Fruit fly (Drosophila melanogaster) whole organism, embryonic: ENCODE results near the gene Vta1.

ENCODE experiments used
- Antp ChIP-seq: fragments of 200-800 bp; sonication (Bioruptor generic); optimal IDR thresholded peaks from 3 replicates; lab custom pipeline; 2016; ENCODE audit warnings: missing biosample characterization, missing genetic modification characterization
- Asciz ChIP-seq: fragments of 200-800 bp; sonication (Bioruptor generic); optimal IDR thresholded peaks from 2 replicates; lab custom pipeline; 2017; ENCODE audit warnings: missing biosample characterization, mild to moderate bottlenecking, missing genetic modification characterization, missing genetic modification reagents
- Atf6 ChIP-seq: fragments of 200-800 bp; sonication (Bioruptor generic); IDR thresholded peaks from 2 replicates; pipeline ENCODE4 v1.3.6; 2022; ENCODE audit warnings: missing biosample characterization, missing genetic modification characterization
- CG10209 ChIP-seq: fragments of 200-800 bp; sonication (Bioruptor generic); optimal IDR thresholded peaks from 3 replicates; lab custom pipeline; 2017; ENCODE audit warnings: missing biosample characterization, mild to moderate bottlenecking, missing genetic modification characterization, missing genetic modification reagents
- CG11093 ChIP-seq: fragments of 200-800 bp; sonication (Bioruptor generic); IDR thresholded peaks from 3 replicates; pipeline ENCODE4 v1.3.6; 2022; ENCODE audit warnings: missing biosample characterization, missing genetic modification characterization
- CG14667 ChIP-seq: fragments of 200-800 bp; sonication (Bioruptor generic); IDR thresholded peaks from 2 replicates; pipeline ENCODE4 v1.3.6; 2022; ENCODE audit warnings: missing biosample characterization, missing genetic modification characterization
- CG17802 ChIP-seq: fragments of 200-800 bp; sonication (Bioruptor generic); optimal IDR thresholded peaks from 2 replicates; lab custom pipeline; 2018; ENCODE audit warnings: missing biosample characterization, mild to moderate bottlenecking, missing genetic modification characterization, moderate library complexity
- CG18011 ChIP-seq: fragments of 200-800 bp; sonication (Bioruptor generic); optimal IDR thresholded peaks from 2 replicates; lab custom pipeline; 2017; ENCODE audit warnings: missing biosample characterization, missing genetic modification characterization, mild to moderate bottlenecking, moderate library complexity, missing genotype
- CG18476 ChIP-seq: fragments of 200-800 bp; sonication (Bioruptor generic); optimal IDR thresholded peaks from 2 replicates; lab custom pipeline; 2016; ENCODE audit warnings: missing biosample characterization, mild to moderate bottlenecking, missing genetic modification characterization
- CG4328 ChIP-seq: fragments of 200-800 bp; sonication (Bioruptor generic); optimal IDR thresholded peaks from 3 replicates; lab custom pipeline; 2017; ENCODE audit warnings: missing biosample characterization, missing genetic modification reagents, missing genetic modification characterization
- CG43689 ChIP-seq: fragments of 200-800 bp; sonication (Bioruptor generic); IDR thresholded peaks from 2 replicates; pipeline ENCODE4 v1.3.6; 2022; ENCODE audit warnings: missing biosample characterization, missing genetic modification characterization
- CG4707 ChIP-seq: fragments of 200-800 bp; sonication (Bioruptor generic); optimal IDR thresholded peaks from 2 replicates; lab custom pipeline; 2018; ENCODE audit warnings: missing biosample characterization, mild to moderate bottlenecking, missing genetic modification characterization, moderate library complexity
- CG7556 ChIP-seq: fragments of 200-800 bp; sonication (Bioruptor generic); optimal IDR thresholded peaks from 2 replicates; lab custom pipeline; 2017; ENCODE audit warnings: missing biosample characterization, mild to moderate bottlenecking, missing genetic modification characterization
- CG8089 ChIP-seq: fragments of 200-800 bp; sonication (Bioruptor generic); optimal IDR thresholded peaks from 3 replicates; lab custom pipeline; 2016; ENCODE audit warnings: missing biosample characterization, missing genetic modification characterization
- CG8388 ChIP-seq: fragments of 200-800 bp; sonication (Bioruptor generic); optimal IDR thresholded peaks from 2 replicates; lab custom pipeline; 2019; ENCODE audit warnings: missing biosample characterization, mild to moderate bottlenecking, missing genetic modification characterization, moderate library complexity
- CG8944 ChIP-seq: fragments of 200-800 bp; sonication (Bioruptor generic); optimal IDR thresholded peaks from 3 replicates; lab custom pipeline; 2016; ENCODE audit warnings: missing biosample characterization, missing genetic modification characterization
- CG9215 ChIP-seq: fragments of 200-800 bp; sonication (Bioruptor generic); IDR thresholded peaks from 2 replicates; pipeline ENCODE4 v1.3.6; 2022; ENCODE audit warnings: missing biosample characterization, missing genetic modification characterization
- CrebB ChIP-seq: fragments of 200-800 bp; sonication (Bioruptor generic); optimal IDR thresholded peaks from 3 replicates; lab custom pipeline; 2018; ENCODE audit warnings: missing biosample characterization, mild to moderate bottlenecking, missing genetic modification characterization
- D19B ChIP-seq: fragments of 200-800 bp; sonication (Bioruptor generic); optimal IDR thresholded peaks from 2 replicates; lab custom pipeline; 2017; ENCODE audit warnings: missing biosample characterization, mild to moderate bottlenecking, missing genetic modification characterization
- Dip2 ChIP-seq: fragments of 200-800 bp; sonication (Bioruptor generic); IDR thresholded peaks from 2 replicates; pipeline ENCODE4 v1.3.6; 2022; ENCODE audit warnings: missing biosample characterization, missing genetic modification characterization
- HHEX ChIP-seq: fragments of 200-800 bp; sonication (Bioruptor generic); optimal IDR thresholded peaks from 3 replicates; lab custom pipeline; 2017; ENCODE audit warnings: missing biosample characterization, mild to moderate bottlenecking, missing genetic modification characterization, missing genetic modification reagents
- HLH3B ChIP-seq: fragments of 200-800 bp; sonication (Bioruptor generic); IDR thresholded peaks from 2 replicates; pipeline ENCODE4 v1.3.6; 2022; ENCODE audit warnings: missing biosample characterization, missing genetic modification characterization
- Hr51 ChIP-seq, 2 experiments: fragments of 200-800 bp; sonication (Bioruptor generic); optimal IDR thresholded peaks; 2 replicates in 1 of 2; 3 replicates in 1 of 2; lab custom pipeline; 2016 to 2018; ENCODE audit warnings: missing biosample characterization in 2 of 2, missing genetic modification characterization in 2 of 2, mild to moderate bottlenecking in 1 of 2, moderate library complexity in 1 of 2
- Jarid2 ChIP-seq: fragments of 200-800 bp; sonication (Bioruptor generic); optimal IDR thresholded peaks from 3 replicates; lab custom pipeline; 2017; ENCODE audit warnings: mild to moderate bottlenecking, missing biosample characterization, missing genetic modification reagents, missing genetic modification characterization
- Lpt ChIP-seq: fragments of >200 bp; optimal IDR thresholded peaks from 2 replicates; lab custom pipeline; 2018; ENCODE audit warnings: missing biosample characterization, missing genetic modification characterization
- Ravus ChIP-seq: fragments of 200-800 bp; sonication (Bioruptor generic); IDR thresholded peaks from 2 replicates; pipeline ENCODE4 v1.3.6; 2022; ENCODE audit warnings: missing biosample characterization, missing genetic modification characterization
- Rfx ChIP-seq: fragments of 200-800 bp; sonication (Bioruptor generic); IDR thresholded peaks from 2 replicates; pipeline ENCODE4 v1.3.6; 2022; ENCODE audit warnings: missing biosample characterization, missing genetic modification characterization
- Scr ChIP-seq: fragments of 200-800 bp; sonication (Bioruptor generic); IDR thresholded peaks from 2 replicates; pipeline ENCODE4 v1.3.6; 2022; ENCODE audit warnings: missing biosample characterization, missing genetic modification characterization; ENCODE audit not compliant: partially characterized antibody
- Ssrp ChIP-seq: fragments of 200-800 bp; sonication (Bioruptor generic); optimal IDR thresholded peaks from 2 replicates; lab custom pipeline; 2018; ENCODE audit warnings: missing biosample characterization, mild to moderate bottlenecking, missing genetic modification characterization, moderate library complexity
- Stat92E ChIP-seq, 3 experiments: fragments of >200 bp in 2 of 3; fragments of 200-800 bp in 1 of 3; sonication (Bioruptor generic) in 1 of 3; optimal IDR thresholded peaks; 2 replicates each; lab custom pipeline; 2017 to 2019; ENCODE audit warnings: missing biosample characterization in 3 of 3, missing genetic modification characterization in 3 of 3, mild to moderate bottlenecking in 1 of 3, moderate library complexity in 1 of 3
- ase ChIP-seq: fragments of 200-800 bp; sonication (Bioruptor generic); IDR thresholded peaks from 3 replicates; pipeline ENCODE4 v1.3.6; 2022; ENCODE audit warnings: missing biosample characterization, missing genetic modification characterization
- chm ChIP-seq: fragments of 200-800 bp; sonication (Bioruptor generic); IDR thresholded peaks from 2 replicates; pipeline ENCODE4 v1.3.6; 2022; ENCODE audit warnings: missing biosample characterization, missing genetic modification characterization
- crol ChIP-seq: fragments of 200-800 bp; sonication (Bioruptor generic); IDR thresholded peaks from 2 replicates; pipeline ENCODE4 v1.3.6; 2022; ENCODE audit warnings: missing biosample characterization, missing genetic modification characterization
- dati ChIP-seq: fragments of 200-800 bp; sonication (Bioruptor generic); IDR thresholded peaks from 2 replicates; pipeline ENCODE4 v1.3.6; 2022; ENCODE audit warnings: missing biosample characterization, missing genetic modification characterization
- ems ChIP-seq: fragments of 200-800 bp; sonication (Bioruptor generic); optimal IDR thresholded peaks from 3 replicates; lab custom pipeline; 2016; ENCODE audit warnings: missing biosample characterization, missing genetic modification characterization
- fd3F ChIP-seq: fragments of 200-800 bp; sonication (Bioruptor generic); optimal IDR thresholded peaks from 2 replicates; lab custom pipeline; 2018; ENCODE audit warnings: missing biosample characterization, mild to moderate bottlenecking, missing genetic modification characterization, moderate library complexity
- h ChIP-seq: fragments of >200 bp; optimal IDR thresholded peaks from 2 replicates; lab custom pipeline; 2017
- kay ChIP-seq: fragments of 200-800 bp; sonication (Bioruptor generic); optimal IDR thresholded peaks from 2 replicates; lab custom pipeline; 2016; ENCODE audit warnings: missing biosample characterization, missing genetic modification characterization
- klu ChIP-seq: fragments of 200-800 bp; sonication (Bioruptor generic); IDR thresholded peaks from 2 replicates; pipeline ENCODE4 v1.3.6; 2022; ENCODE audit warnings: missing biosample characterization, missing genetic modification characterization
- knrl ChIP-seq: fragments of 200-800 bp; sonication (Bioruptor generic); IDR thresholded peaks from 3 replicates; pipeline ENCODE4 v1.3.6; 2022; ENCODE audit warnings: missing biosample characterization, missing genetic modification characterization; ENCODE audit not compliant: partially characterized antibody
- lilli ChIP-seq: fragments of 200-800 bp; sonication (Bioruptor generic); optimal IDR thresholded peaks from 3 replicates; lab custom pipeline; 2016; ENCODE audit warnings: missing biosample characterization, missing genetic modification characterization
- lmd ChIP-seq: fragments of 200-800 bp; sonication (Bioruptor generic); IDR thresholded peaks from 2 replicates; pipeline ENCODE4 v1.3.6; 2022; ENCODE audit warnings: missing biosample characterization, missing genetic modification characterization
- luna ChIP-seq: fragments of 200-800 bp; sonication (Bioruptor generic); optimal IDR thresholded peaks from 2 replicates; lab custom pipeline; 2016; ENCODE audit warnings: missing biosample characterization, missing genetic modification characterization
- org-1 ChIP-seq: fragments of 200-800 bp; sonication (Bioruptor generic); optimal IDR thresholded peaks from 2 replicates; lab custom pipeline; 2017; ENCODE audit warnings: missing biosample characterization, missing genetic modification characterization
- otp ChIP-seq: fragments of 200-800 bp; sonication (Bioruptor generic); IDR thresholded peaks from 3 replicates; pipeline ENCODE4, ENCODE4 v1.3.6; 2022; ENCODE audit warnings: missing biosample characterization, missing genetic modification characterization
- row ChIP-seq: fragments of 200-800 bp; sonication (Bioruptor generic); IDR thresholded peaks from 3 replicates; pipeline ENCODE4 v1.3.6; 2022; ENCODE audit warnings: missing biosample characterization, missing genetic modification characterization
- sisA ChIP-seq: fragments of 200-800 bp; sonication (Bioruptor generic); IDR thresholded peaks from 2 replicates; pipeline ENCODE4 v1.3.6; 2022; ENCODE audit warnings: missing biosample characterization, missing genetic modification characterization
- tgo ChIP-seq: fragments of 200-800 bp; sonication (Bioruptor generic); IDR thresholded peaks from 3 replicates; pipeline ENCODE4 v1.3.6; 2022; ENCODE audit warnings: missing biosample characterization, missing genetic modification characterization
- ttk ChIP-seq: fragments of 200-800 bp; sonication (Bioruptor generic); IDR thresholded peaks from 2 replicates; pipeline ENCODE4 v2.1.2; 2022; ENCODE audit warnings: missing biosample characterization, missing genetic modification characterization
- z ChIP-seq: fragments of 200-800 bp; sonication (Bioruptor generic); IDR thresholded peaks from 3 replicates; pipeline ENCODE4 v1.3.6; 2022; ENCODE audit warnings: missing biosample characterization, missing genetic modification characterization
- zfh2 ChIP-seq: fragments of 200-800 bp; sonication (Bioruptor generic); optimal IDR thresholded peaks from 2 replicates; lab custom pipeline; 2016; ENCODE audit warnings: missing biosample characterization, missing genetic modification characterization

Vta1 gene

DNA sequence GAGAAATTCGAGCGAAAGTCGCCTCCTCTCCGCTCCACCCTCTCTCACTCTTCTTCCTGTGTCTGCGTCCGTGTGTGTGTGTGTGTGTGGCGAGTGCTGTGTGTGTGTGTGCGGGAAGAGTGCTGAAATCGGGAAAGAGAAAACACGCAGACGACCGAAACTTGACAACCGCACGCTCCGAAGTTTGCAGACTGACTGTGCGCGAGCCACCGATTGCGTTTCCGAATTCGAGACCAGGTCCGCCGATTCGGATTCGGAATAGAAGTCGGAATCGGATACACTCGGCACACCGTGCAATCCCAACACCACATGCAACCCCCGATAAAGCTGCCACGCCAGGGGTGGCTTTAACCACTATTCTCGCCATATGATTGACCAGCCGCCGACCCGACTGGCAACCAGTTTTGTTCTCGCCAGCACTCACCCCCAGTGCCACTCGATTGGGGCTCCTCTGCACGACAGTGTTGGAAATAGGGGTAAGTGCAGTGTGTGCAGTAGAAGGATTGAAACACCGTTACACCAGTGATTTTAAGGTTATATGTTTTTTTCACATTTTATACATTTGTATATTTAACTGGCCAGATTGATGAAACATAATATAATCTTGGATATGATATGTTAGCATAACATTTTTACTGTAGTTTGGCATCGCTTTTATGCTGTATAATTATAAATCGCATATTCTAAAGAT is 24.4 kb downstream of the Vta1 start, which contains the start of gene CG13928:
Gene CG13928 (minus strand): TSS at position 202 of the 691 bp plus-strand sequence.
- TF ChIP-seq CrebB (tag; lab: Kevin White, UChicago) (no peak), Hr51 (GFP tag; optimal IDR thresholded peaks at IDR 0.05; lab: Kevin White, UChicago) (no peak), CG43689 (no peak), Rfx (GFP tag; lab: Robert Waterston, UW) (no peak), fd3F (no peak), Atf6 (GFP tag; lab: Robert Waterston, UW) (0 out of 2 replicates have a peak, but pooled peaks have one; percentile 5), CG4707 (GFP tag; lab: Kevin White, UChicago) (no peak), h (lab: Kevin White, UChicago) (no peak), CG9215 (GFP tag; lab: Robert Waterston, UW) (no peak), Stat92E (GFP tag; optimal IDR thresholded peaks at IDR 0.05; lab: Kevin White, UChicago) (no peak), CG17802 (no peak), CG18476 (no peak), CG4328 (GFP tag; lab: Kevin White, UChicago) (no peak), ems (GFP tag; lab: Kevin White, UChicago) (no peak), otp (GFP tag; lab: Robert Waterston, UW) (no peak), dati (GFP tag; lab: Robert Waterston, UW) (no peak), z (peak; percentile 60; the same call in 1 of the 3 replicates), chm (GFP tag; lab: Robert Waterston, UW) (no peak), CG7556 (GFP tag; lab: Kevin White, UChicago) (no peak), luna (no peak), CG8388 (no peak), CG8089 (GFP tag; lab: Kevin White, UChicago) (no peak), Antp (no peak), Jarid2 (GFP tag; lab: Kevin White, UChicago) (peak; percentile 66), CG8944 (no peak), CG14667 (no peak), org-1 (GFP tag; lab: Kevin White, UChicago) (no peak), Scr (GFP tag; lab: Robert Waterston, UW) (no peak), D19B (no peak), lmd (GFP tag; lab: Robert Waterston, UW) (no peak), Ssrp (tag; lab: Kevin White, UChicago) (no peak), klu (GFP tag; lab: Robert Waterston, UW) (no peak), HHEX (GFP tag; lab: Kevin White, UChicago) (no peak), zfh2 (GFP tag; lab: Kevin White, UChicago) (no peak), Asciz (no peak), HLH3B (no peak), crol (GFP tag; lab: Robert Waterston, UW) (peak; percentile 84), row (peak; percentile 62), knrl (GFP tag; lab: Robert Waterston, UW) (0 out of 3 replicates have a peak, but pooled peaks have one; percentile 11), ase (GFP tag; lab: Robert Waterston, UW) (no peak), Lpt (GFP tag; lab: Kevin White, UChicago) (no peak), CG18011 (GFP tag; lab: Kevin White, UChicago) (no peak), tgo (GFP tag; lab: Robert Waterston, UW) (no peak), Ravus (GFP tag; lab: Robert Waterston, UW) (no peak), CG10209 (GFP tag; lab: Kevin White, UChicago) (no peak), lilli (no peak), sisA (GFP tag; lab: Robert Waterston, UW) (no peak), Dip2 (GFP tag; lab: Robert Waterston, UW) (no peak), CG11093 (GFP tag; lab: Robert Waterston, UW) (no peak), ttk (GFP tag; lab: Robert Waterston, UW) (0 out of 2 replicates have a peak, but pooled peaks have one; percentile 17), kay (no peak)
